Worm (Caenorhabditis elegans): ENCODE data around the gene F59F5.7.

Gene F59F5.7

ce11 chrX:10524483-10524948 is 34.8 kb upstream of the F59F5.7 start, which contains the start of the genes mboa-7 and git-1:
Gene mboa-7, minus strand, starts transcription at chrX:10524565.
Gene git-1, plus strand, starts transcription at chrX:10524898.
- TF ChIP-seq sma-3 (GFP tag; optimal IDR thresholded peaks at IDR 0.05) (peak; percentile 73), ceh-82 (tag; optimal IDR thresholded peaks at IDR 0.05) (no peak), zag-1 (tag; optimal IDR thresholded peaks at IDR 0.05) (no peak), unc-62 (GFP tag; optimal IDR thresholded peaks at IDR 0.05) (no peak), lin-13 (GFP tag; optimal IDR thresholded peaks at IDR 0.05) (peak; percentile 47), aly-2 (tag; optimal IDR thresholded peaks at IDR 0.05) (no peak), elt-1 (tag; optimal IDR thresholded peaks at IDR 0.05) (no peak), blmp-1 (tag; optimal IDR thresholded peaks at IDR 0.05; ENCODE audit: insufficient read depth) (no peak), nhr-11 (tag; optimal IDR thresholded peaks at IDR 0.05) (no peak), nhr-6 (tag; optimal IDR thresholded peaks at IDR 0.05) (no peak), sma-9 (GFP tag; optimal IDR thresholded peaks at IDR 0.05) (peak; percentile 77), sma-9 (tag; optimal IDR thresholded peaks at IDR 0.05) (no peak), crh-2 (tag; optimal IDR thresholded peaks at IDR 0.05) (peak; percentile 59), nhr-12 (tag; optimal IDR thresholded peaks at IDR 0.05) (no peak), gmeb-1 (tag; optimal IDR thresholded peaks at IDR 0.05) (peak; percentile 57), lsy-2 (tag; optimal IDR thresholded peaks at IDR 0.05) (peak in 1 of 2 experiments; percentile 66), C34F6.9 (tag; optimal IDR thresholded peaks at IDR 0.05) (peak; percentile 42), unc-55 (GFP tag; optimal IDR thresholded peaks at IDR 0.05) (peak; percentile 68), F13H6.1 (tag; optimal IDR thresholded peaks at IDR 0.05) (peak; percentile 56), ztf-4 (tag; optimal IDR thresholded peaks at IDR 0.05) (no peak), lin-39 (tag; optimal IDR thresholded peaks at IDR 0.05) (no peak), unc-39 (tag; optimal IDR thresholded peaks at IDR 0.05) (no peak), ceh-16 (tag; optimal IDR thresholded peaks at IDR 0.05) (peak; percentile 29), nhr-10 (tag; optimal IDR thresholded peaks at IDR 0.05) (no peak), mbf-1 (tag; optimal IDR thresholded peaks at IDR 0.05) (no peak), R02D3.7 (tag; optimal IDR thresholded peaks at IDR 0.05) (no peak), nhr-21 (tag; optimal IDR thresholded peaks at IDR 0.05) (peak; percentile 40), mab-5 (tag; optimal IDR thresholded peaks at IDR 0.05) (peak; percentile 26), dmd-4 (tag; optimal IDR thresholded peaks at IDR 0.05) (no peak), elt-3 (tag; optimal IDR thresholded peaks at IDR 0.05) (no peak), mdl-1 (tag; optimal IDR thresholded peaks at IDR 0.05) (peak in 1 of 2 experiments; percentile 15), lin-11 (tag; optimal IDR thresholded peaks at IDR 0.05) (peak; percentile 40), ama-1 (optimal IDR thresholded peaks at IDR 0.05) (no peak), Y55F3AM.14 (GFP tag; optimal IDR thresholded peaks at IDR 0.05) (no peak), peb-1 (tag; optimal IDR thresholded peaks at IDR 0.05) (no peak), nhr-23 (tag; optimal IDR thresholded peaks at IDR 0.05) (no peak), sem-4 (tag; optimal IDR thresholded peaks at IDR 0.05) (peak; percentile 43), egl-27 (tag; optimal IDR thresholded peaks at IDR 0.05) (peak; percentile 6), ztf-1 (GFP tag; conservative IDR thresholded peaks at IDR 0.05) (no peak), ZK546.5 (tag; optimal IDR thresholded peaks at IDR 0.05) (no peak), skn-1 (tag; optimal IDR thresholded peaks at IDR 0.05) (no peak), nhr-237 (tag; optimal IDR thresholded peaks at IDR 0.05) (no peak), nhr-77 (tag; optimal IDR thresholded peaks at IDR 0.05) (no peak), ztf-11 (tag; optimal IDR thresholded peaks at IDR 0.05) (no peak), nhr-25 (tag; optimal IDR thresholded peaks at IDR 0.05) (no peak), snpc-4 (tag; optimal IDR thresholded peaks at IDR 0.05) (no peak), alr-1 (tag; optimal IDR thresholded peaks at IDR 0.05) (no peak), nhr-129 (tag; optimal IDR thresholded peaks at IDR 0.05) (peak; percentile 68), fos-1 (tag; optimal IDR thresholded peaks at IDR 0.05) (peak; percentile 53)

Data from whole organism, L2 larva.